Worm (Caenorhabditis elegans): Measurements from ENCODE around the gene F26F12.5.

DNA sequence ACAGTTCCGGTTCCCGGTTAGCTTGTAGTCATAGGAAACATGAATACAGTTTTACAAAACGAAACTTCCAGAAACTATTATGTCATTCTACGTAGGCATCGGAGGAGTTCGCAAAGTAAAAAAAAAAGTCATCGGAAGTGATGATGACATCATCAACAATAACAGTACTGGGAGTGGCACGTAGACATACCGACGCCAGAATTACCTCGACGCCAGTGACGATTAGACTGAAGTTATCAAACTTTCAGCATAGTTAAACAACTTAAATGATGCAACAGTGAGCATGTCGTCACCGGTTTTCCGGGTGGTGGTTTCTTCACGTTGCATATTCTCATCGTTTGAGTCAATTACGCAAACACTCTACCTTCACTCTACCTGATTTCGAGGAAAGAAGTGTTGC, 44.6 kb downstream of the F26F12.5 start:
- TF ChIP-seq lsy-2 (tag; optimal IDR thresholded peaks at IDR 0.05) (no peak), hif-1 (tag; optimal IDR thresholded peaks at IDR 0.05) (peak in 1 of 2 experiments; percentile 66), unc-130 (GFP tag; optimal IDR thresholded peaks at IDR 0.05) (no peak), aly-2 (tag; optimal IDR thresholded peaks at IDR 0.05) (no peak), ceh-82 (tag; optimal IDR thresholded peaks at IDR 0.05) (no peak), F49E8.2 (tag; optimal IDR thresholded peaks at IDR 0.05; ENCODE audit: borderline replicate concordance) (no peak), mdl-1 (tag; optimal IDR thresholded peaks at IDR 0.05) (no peak), jun-1 (tag; optimal IDR thresholded peaks at IDR 0.05) (no peak), R02D3.7 (tag; optimal IDR thresholded peaks at IDR 0.05) (no peak), lin-15B (tag; optimal IDR thresholded peaks at IDR 0.05) (no peak), attf-4 (tag; optimal IDR thresholded peaks at IDR 0.05) (no peak), nhr-111 (GFP tag; optimal IDR thresholded peaks at IDR 0.05) (no peak)
